Worm (Caenorhabditis elegans) whole organism, L2 larva: Measurements from ENCODE around the gene ccep-97.

Experiments
- C34F6.9 ChIP-seq: fragments of 150-350 bp; optimal IDR thresholded peaks from 2 replicates; lab custom pipeline; 2014; ENCODE audit warnings: missing biosample characterization, missing genetic modification characterization
- F13H6.1 ChIP-seq: sonication (generic microtip); optimal IDR thresholded peaks from 2 replicates; lab custom pipeline; 2016; ENCODE audit warnings: missing genetic modification characterization, missing compliant biosample characterization
- R02D3.7 ChIP-seq: fragments of 150-350 bp; optimal IDR thresholded peaks from 2 replicates; lab custom pipeline; 2014; ENCODE audit warnings: missing biosample characterization, missing genetic modification characterization
- ZK546.5 ChIP-seq: sonication (generic microtip); optimal IDR thresholded peaks from 2 replicates; lab custom pipeline; 2017; ENCODE audit warnings: missing biosample characterization, missing genetic modification characterization
- alr-1 ChIP-seq: fragments of 150-350 bp; optimal IDR thresholded peaks from 2 replicates; lab custom pipeline; 2014; ENCODE audit warnings: missing biosample characterization, missing genetic modification characterization
- blmp-1 ChIP-seq: sonication (generic microtip); optimal IDR thresholded peaks from 2 replicates; lab custom pipeline; 2017; ENCODE audit warnings: missing genetic modification characterization, mild to moderate bottlenecking, missing compliant biosample characterization, antibody characterized with exemption, moderate library complexity; ENCODE audit not compliant: insufficient read depth
- ceh-82 ChIP-seq: fragments of 150-350 bp; optimal IDR thresholded peaks from 2 replicates; lab custom pipeline; 2014; ENCODE audit warnings: missing biosample characterization, missing genetic modification characterization
- crh-2 ChIP-seq: sonication (generic microtip); optimal IDR thresholded peaks from 2 replicates; lab custom pipeline; 2017; ENCODE audit warnings: missing biosample characterization, missing genetic modification characterization
- dmd-4 ChIP-seq: sonication (generic microtip); optimal IDR thresholded peaks from 2 replicates; lab custom pipeline; 2017; ENCODE audit warnings: missing biosample characterization, missing genetic modification characterization
- egl-27 ChIP-seq: sonication (generic microtip); optimal IDR thresholded peaks from 3 replicates; lab custom pipeline; 2017; ENCODE audit warnings: missing biosample characterization, missing genetic modification reagents, missing genetic modification characterization
- elt-3 ChIP-seq: sonication (generic microtip); optimal IDR thresholded peaks from 2 replicates; lab custom pipeline; 2017; ENCODE audit warnings: missing biosample characterization, missing genetic modification characterization
- fos-1 ChIP-seq: fragments of 150-350 bp; optimal IDR thresholded peaks from 2 replicates; lab custom pipeline; 2014; ENCODE audit warnings: missing biosample characterization, missing genetic modification characterization
- gmeb-1 ChIP-seq: fragments of 150-350 bp; optimal IDR thresholded peaks from 2 replicates; lab custom pipeline; 2014; ENCODE audit warnings: missing biosample characterization, missing genetic modification characterization
- lin-11 ChIP-seq: fragments of 150-350 bp; sonication (generic microtip); optimal IDR thresholded peaks from 2 replicates; lab custom pipeline; 2014; ENCODE audit warnings: missing biosample characterization, missing genetic modification characterization, inconsistent platforms, mixed read lengths
- lin-39 ChIP-seq: fragments of 150-350 bp; optimal IDR thresholded peaks from 2 replicates; lab custom pipeline; 2014; ENCODE audit warnings: missing biosample characterization, missing genetic modification reagents, missing genetic modification characterization
- lsy-2 ChIP-seq, 2 experiments: fragments of 150-350 bp in 1 of 2; sonication (generic microtip) in 1 of 2; optimal IDR thresholded peaks; 2 replicates each; lab custom pipeline; 2014 to 2017; ENCODE audit warnings: missing biosample characterization in 2 of 2, missing genetic modification characterization in 2 of 2
- mab-5 ChIP-seq: fragments of 150-350 bp; optimal IDR thresholded peaks from 2 replicates; lab custom pipeline; 2014; ENCODE audit warnings: missing biosample characterization, missing genetic modification characterization
- mbf-1 ChIP-seq: sonication (generic microtip); optimal IDR thresholded peaks from 2 replicates; lab custom pipeline; 2017; ENCODE audit warnings: missing biosample characterization, missing genetic modification characterization
- mdl-1 ChIP-seq, 2 experiments: fragments of 150-350 bp in 1 of 2; sonication (generic microtip) in 1 of 2; optimal IDR thresholded peaks; 2 replicates each; lab custom pipeline; 2017; ENCODE audit warnings: missing biosample characterization in 2 of 2, missing genetic modification characterization in 2 of 2
- nhr-10 ChIP-seq: sonication (generic microtip); optimal IDR thresholded peaks from 2 replicates; lab custom pipeline; 2017; ENCODE audit warnings: missing biosample characterization, missing genetic modification characterization
- nhr-11 ChIP-seq: fragments of 150-350 bp; optimal IDR thresholded peaks from 2 replicates; lab custom pipeline; 2014; ENCODE audit warnings: missing biosample characterization, missing genetic modification characterization
- nhr-12 ChIP-seq: fragments of 150-350 bp; optimal IDR thresholded peaks from 2 replicates; lab custom pipeline; 2014; ENCODE audit warnings: missing biosample characterization, missing genetic modification characterization
- nhr-129 ChIP-seq: fragments of 150-350 bp; optimal IDR thresholded peaks from 2 replicates; lab custom pipeline; 2014; ENCODE audit warnings: missing biosample characterization, missing genetic modification characterization
- nhr-21 ChIP-seq: fragments of 150-350 bp; optimal IDR thresholded peaks from 2 replicates; lab custom pipeline; 2014; ENCODE audit warnings: missing biosample characterization, missing genetic modification characterization
- nhr-237 ChIP-seq: fragments of 150-350 bp; optimal IDR thresholded peaks from 2 replicates; lab custom pipeline; 2014; ENCODE audit warnings: missing biosample characterization, missing genetic modification characterization
- nhr-25 ChIP-seq: fragments of 150-350 bp; sonication (generic microtip); optimal IDR thresholded peaks from 3 replicates; lab custom pipeline; 2014; ENCODE audit warnings: missing biosample characterization, missing genetic modification characterization
- nhr-77 ChIP-seq: fragments of 150-350 bp; optimal IDR thresholded peaks from 2 replicates; lab custom pipeline; 2014; ENCODE audit warnings: missing biosample characterization, missing genetic modification characterization
- peb-1 ChIP-seq: fragments of 150-350 bp; optimal IDR thresholded peaks from 2 replicates; lab custom pipeline; 2014; ENCODE audit warnings: missing biosample characterization, missing genetic modification characterization
- skn-1 ChIP-seq: sonication (generic microtip); optimal IDR thresholded peaks from 2 replicates; lab custom pipeline; 2017; ENCODE audit warnings: missing biosample characterization, missing genetic modification characterization
- sma-9 ChIP-seq, 2 experiments: fragments of 150-350 bp in 1 of 2; sonication (generic microtip) in 1 of 2; optimal IDR thresholded peaks; 2 replicates each; lab custom pipeline; 2014 to 2016; ENCODE audit warnings: missing genetic modification characterization in 2 of 2, mild to moderate bottlenecking in 1 of 2, missing biosample characterization in 1 of 2, missing compliant biosample characterization in 1 of 2, missing genetic modification reagents in 1 of 2, moderate library complexity in 1 of 2
- snpc-4 ChIP-seq: fragments of 150-350 bp; optimal IDR thresholded peaks from 2 replicates; lab custom pipeline; 2014; ENCODE audit warnings: missing biosample characterization, missing genetic modification characterization
- zag-1 ChIP-seq: fragments of 150-350 bp; optimal IDR thresholded peaks from 2 replicates; lab custom pipeline; 2014; ENCODE audit warnings: missing biosample characterization, missing genetic modification characterization
- ztf-1 ChIP-seq: fragments of 200-800 bp; sonication (Bioruptor generic); conservative IDR thresholded peaks from 2 replicates; pipeline ENCODE4 v1.3.6; 2022; ENCODE audit warnings: missing genetic modification characterization, missing compliant biosample characterization
- ztf-11 ChIP-seq: sonication (generic microtip); optimal IDR thresholded peaks from 2 replicates; lab custom pipeline; 2017; ENCODE audit warnings: missing biosample characterization, missing genetic modification characterization

Gene ccep-97

DNA sequence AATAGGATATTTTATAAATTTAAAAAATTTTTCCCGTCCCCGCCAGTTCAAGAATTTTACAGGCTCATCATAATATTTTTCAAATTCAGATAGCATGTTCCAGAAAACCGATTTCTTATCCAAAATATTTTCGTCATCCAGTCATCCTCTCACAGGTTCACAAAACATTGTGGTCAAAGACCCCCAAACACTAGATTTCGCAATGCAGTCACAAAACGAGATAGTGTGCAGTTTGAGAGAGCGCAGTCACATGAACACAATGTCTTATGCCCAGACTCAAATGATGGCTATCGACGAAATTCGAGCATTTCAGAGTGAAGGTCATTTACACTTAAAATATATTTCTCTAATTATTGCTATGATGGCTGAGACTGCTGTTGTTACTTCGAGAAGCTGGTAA is 26.1 kb upstream of the ccep-97 start, which contains the start of gene abhd-5.2 (continued):
- TF ChIP-seq lin-11 (tag; lab: Kevin White, UChicago) (no peak), ztf-11 (no peak), peb-1 (no peak)

DNA sequence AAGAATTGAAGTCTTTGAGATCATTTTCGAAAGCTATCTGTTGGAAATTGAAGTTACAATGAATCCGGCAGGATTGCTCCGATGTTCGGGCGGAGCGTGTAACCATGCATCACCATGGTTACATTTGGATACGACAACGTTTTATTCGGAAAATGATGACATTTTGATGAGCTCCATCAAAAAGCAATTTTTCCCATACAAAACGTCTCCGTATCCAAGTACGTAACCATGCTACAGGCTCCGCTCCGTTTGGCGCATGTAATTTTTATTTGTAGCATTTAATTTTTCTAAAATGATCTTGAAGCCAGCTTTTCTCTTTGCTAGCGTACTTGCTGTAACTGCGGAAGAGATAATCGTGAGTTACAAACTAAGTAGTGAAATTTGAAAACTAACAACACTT is 24.1 kb upstream of the ccep-97 start, which contains the start of the genes cwp-2 and cwp-3:
cwp-2 (minus strand) TSS at position 101 of the 400 bp plus-strand sequence.
cwp-3 (plus strand) TSS at position 293 of the 400 bp plus-strand sequence.
- TF ChIP-seq crh-2 (tag; lab: Kevin White, UChicago), result no peak
- no peak for TF ChIP-seq fos-1 (tag; lab: Kevin White, UChicago)
- TF ChIP-seq nhr-10 (tag; lab: Kevin White, UChicago), result no peak
- TF ChIP-seq lin-11 (tag; lab: Kevin White, UChicago), result no peak
- no peak for TF ChIP-seq F13H6.1 (tag; lab: Kevin White, UChicago)
- TF ChIP-seq nhr-129 (tag; lab: Kevin White, UChicago), result no peak
- no peak for TF ChIP-seq nhr-11 (tag; lab: Kevin White, UChicago)

DNA sequence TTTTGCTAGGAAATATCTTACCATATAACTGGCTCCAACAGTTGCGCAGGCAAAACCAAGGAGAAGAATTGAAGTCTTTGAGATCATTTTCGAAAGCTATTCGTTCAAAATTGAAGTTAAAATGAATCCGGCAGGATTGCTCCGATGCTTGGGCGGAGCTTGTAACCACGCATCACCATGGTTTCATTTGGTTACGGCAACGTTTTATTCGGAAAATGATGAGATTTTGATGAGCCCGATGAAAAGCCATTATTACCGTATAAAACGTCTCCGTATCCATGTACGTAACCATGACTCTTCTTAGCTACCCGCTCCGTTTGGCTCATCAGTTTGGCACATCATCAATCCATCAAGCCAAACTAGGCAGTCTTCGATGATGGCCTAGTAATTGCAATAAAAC is 22.7 kb upstream of the ccep-97 start, which contains the start of gene cwp-1:
cwp-1 (minus strand) TSS at position 101 of the 400 bp plus-strand sequence.
- no peak for TF ChIP-seq snpc-4 (tag; lab: Kevin White, UChicago)
- no peak for TF ChIP-seq nhr-237 (tag; lab: Kevin White, UChicago)
- no peak for TF ChIP-seq ceh-82 (tag; lab: Kevin White, UChicago)
- TF ChIP-seq ztf-11, result no peak
- TF ChIP-seq egl-27 (tag; lab: Kevin White, UChicago), result no peak
- no peak for TF ChIP-seq alr-1 (tag; lab: Kevin White, UChicago)
- TF ChIP-seq lin-39 (tag; lab: Kevin White, UChicago), result no peak
- TF ChIP-seq mdl-1 (tag; optimal IDR thresholded peaks at IDR 0.05; lab: Kevin White, UChicago), result no peak
- TF ChIP-seq mbf-1 (tag; lab: Kevin White, UChicago), result no peak
- no peak for TF ChIP-seq dmd-4
- TF ChIP-seq nhr-129 (tag; lab: Kevin White, UChicago), result no peak

DNA sequence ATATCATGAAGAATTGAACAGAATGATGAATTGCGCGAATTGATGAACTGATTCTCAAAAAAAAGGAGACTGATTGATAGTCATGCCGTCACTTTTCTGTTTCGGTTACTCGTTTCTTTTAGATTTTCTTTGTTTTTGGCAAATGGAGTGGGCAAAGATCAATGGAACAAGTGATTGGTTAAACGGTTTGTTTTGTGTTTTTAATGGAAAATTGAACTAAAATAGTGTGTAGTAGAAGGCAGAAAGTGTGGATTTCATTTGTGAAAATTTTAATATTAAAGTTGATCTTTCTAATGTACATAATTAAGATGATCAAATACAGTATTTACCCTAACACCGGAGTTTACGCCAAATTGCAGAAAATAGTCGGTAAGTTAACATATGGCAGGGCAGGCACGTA is 21.4 kb upstream of the ccep-97 start, which contains the start of gene nas-9:
nas-9 (minus strand) TSS at position 101 of the 400 bp plus-strand sequence.
- TF ChIP-seq alr-1 (tag; lab: Kevin White, UChicago) (no peak), zag-1 (tag; lab: Kevin White, UChicago) (no peak), C34F6.9 (tag; lab: Kevin White, UChicago) (no peak), ztf-1 (no peak), nhr-21 (tag; lab: Kevin White, UChicago) (no peak), lin-39 (tag; lab: Kevin White, UChicago) (no peak), nhr-10 (tag; lab: Kevin White, UChicago) (no peak), blmp-1 (tag; lab: Kevin White, UChicago) (no peak), egl-27 (tag; lab: Kevin White, UChicago) (no peak), lin-11 (tag; lab: Kevin White, UChicago) (no peak), F13H6.1 (tag; lab: Kevin White, UChicago) (no peak), elt-3 (tag; lab: Kevin White, UChicago) (no peak), nhr-237 (tag; lab: Kevin White, UChicago) (no peak), crh-2 (tag; lab: Kevin White, UChicago) (no peak), ztf-11 (no peak), skn-1 (tag; lab: Kevin White, UChicago) (no peak)

DNA sequence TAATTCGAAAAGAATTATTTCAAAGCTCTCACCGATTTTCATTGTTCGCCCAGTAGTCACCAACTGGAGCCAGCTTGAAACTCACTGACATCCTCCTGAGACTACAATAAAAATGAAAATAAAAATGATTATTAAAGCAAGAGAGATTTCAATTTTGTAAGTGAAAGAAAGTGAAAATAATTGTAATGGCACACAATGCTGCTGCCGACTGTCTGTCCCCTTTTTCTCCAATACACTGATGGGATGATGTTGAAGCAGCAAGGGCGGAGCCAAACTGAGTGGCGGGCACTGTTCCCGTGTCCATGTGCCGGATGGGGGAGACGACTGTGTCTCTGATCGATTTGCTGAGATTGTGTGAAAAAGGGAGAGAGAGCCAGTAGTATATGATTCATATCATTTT is 15.8 kb upstream of the ccep-97 start, which contains the start of gene C37H5.14:
C37H5.14 (minus strand) TSS at position 101 of the 400 bp plus-strand sequence.
- TF ChIP-seq R02D3.7 (tag; lab: Kevin White, UChicago), result no peak
- TF ChIP-seq lin-11 (tag; lab: Kevin White, UChicago), result no peak
- TF ChIP-seq mbf-1 (tag; lab: Kevin White, UChicago), result no peak
- TF ChIP-seq blmp-1 (tag; lab: Kevin White, UChicago), result no peak
- no peak for TF ChIP-seq fos-1 (tag; lab: Kevin White, UChicago)
- no peak for TF ChIP-seq peb-1
- no peak for TF ChIP-seq mdl-1 (tag; optimal IDR thresholded peaks at IDR 0.05; lab: Kevin White, UChicago)

DNA sequence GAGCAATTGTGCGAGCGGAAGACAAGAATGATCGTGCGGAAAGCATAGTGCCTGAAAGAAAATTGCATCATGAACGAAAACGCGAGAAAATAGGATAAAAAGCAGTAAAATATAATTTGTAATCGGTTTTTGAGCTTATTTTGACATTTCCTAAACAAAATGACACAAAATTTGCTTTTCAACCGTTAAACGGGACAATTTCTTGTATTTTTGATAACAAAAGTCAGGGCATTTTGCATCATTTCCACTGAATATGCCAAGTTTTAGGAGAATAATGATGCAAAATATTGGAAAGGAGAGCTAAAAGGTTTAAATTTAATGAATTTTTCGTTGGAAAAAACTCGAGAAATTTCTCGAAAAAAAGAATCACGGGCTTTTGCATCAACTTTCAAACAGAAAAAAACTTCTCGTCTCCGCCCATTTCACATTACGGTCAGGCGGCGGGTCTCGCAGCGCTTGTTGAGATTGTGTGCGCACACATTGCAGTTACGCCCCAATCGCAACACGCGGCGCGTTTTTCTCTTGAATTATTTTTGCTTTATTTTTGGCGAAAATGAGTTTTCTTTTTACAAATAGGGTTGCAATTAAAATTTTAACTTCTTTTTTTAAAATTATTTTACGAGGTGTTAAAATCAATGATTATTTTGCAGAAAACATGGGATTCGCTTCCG is 8.4 kb upstream of the ccep-97 start, which contains the start of the genes hsp-6 and C37H5.5:
hsp-6 (minus strand) TSS at position 51 of the 671 bp plus-strand sequence.
C37H5.5 (plus strand) TSS at position 651 of the 671 bp plus-strand sequence.
- no peak for TF ChIP-seq skn-1 (tag; lab: Kevin White, UChicago)
- peak; percentile 49 for TF ChIP-seq nhr-21 (tag; lab: Kevin White, UChicago)
- TF ChIP-seq lin-39 (tag; lab: Kevin White, UChicago), result no peak
- TF ChIP-seq nhr-25 (tag; lab: Kevin White, UChicago), result peak; percentile 68
- no peak for TF ChIP-seq nhr-77 (tag; lab: Kevin White, UChicago)
- TF ChIP-seq elt-3 (tag; lab: Kevin White, UChicago), result no peak
- no peak for TF ChIP-seq nhr-11 (tag; lab: Kevin White, UChicago)
- TF ChIP-seq mbf-1 (tag; lab: Kevin White, UChicago), result no peak
- TF ChIP-seq blmp-1 (tag; lab: Kevin White, UChicago), result peak; percentile 36
- no peak for TF ChIP-seq ZK546.5 (tag; lab: Kevin White, UChicago)
- peak; percentile 39 for TF ChIP-seq mab-5
- peak; percentile 49 for TF ChIP-seq zag-1 (tag; lab: Kevin White, UChicago)
- TF ChIP-seq lin-11 (tag; lab: Kevin White, UChicago), result peak; percentile 89
- peak in 1 of 2 experiments; percentile 10 for TF ChIP-seq mdl-1 (tag; optimal IDR thresholded peaks at IDR 0.05; lab: Kevin White, UChicago)
- no peak for TF ChIP-seq alr-1 (tag; lab: Kevin White, UChicago)
- TF ChIP-seq nhr-12 (tag; lab: Kevin White, UChicago), result no peak
- TF ChIP-seq F13H6.1 (tag; lab: Kevin White, UChicago), result peak; percentile 82
- no peak for TF ChIP-seq nhr-237 (tag; lab: Kevin White, UChicago)
- no peak for TF ChIP-seq nhr-10 (tag; lab: Kevin White, UChicago)
- TF ChIP-seq ceh-82 (tag; lab: Kevin White, UChicago), result peak; percentile 76
- TF ChIP-seq lsy-2 (tag; optimal IDR thresholded peaks at IDR 0.05; lab: Kevin White, UChicago), result peak; percentile 42 to 92
- peak; percentile 78 for TF ChIP-seq nhr-129 (tag; lab: Kevin White, UChicago)
- no peak for TF ChIP-seq ztf-11
- TF ChIP-seq C34F6.9 (tag; lab: Kevin White, UChicago), result peak; percentile 70
- TF ChIP-seq gmeb-1, result peak; percentile 79
- TF ChIP-seq snpc-4 (tag; lab: Kevin White, UChicago), result peak; percentile 39
- TF ChIP-seq sma-9 (GFP tag; optimal IDR thresholded peaks at IDR 0.05; lab: Kevin White, UChicago), result peak; percentile 82
- no peak for TF ChIP-seq sma-9 (tag; optimal IDR thresholded peaks at IDR 0.05; lab: Kevin White, UChicago)
